Worm (Caenorhabditis elegans) whole organism, mixed stage, embryonic: Measurements from ENCODE around the gene C09B9.4.
"Not testable (repeated sequence)": the region's sequence is repeated elsewhere in the genome, so short reads cannot be mapped to it uniquely, and the experiment has no call there.

Experiments
- bed-3 ChIP-seq: fragments of 200-800 bp; sonication (Bioruptor generic); optimal IDR thresholded peaks from 3 replicates; lab custom pipeline; 2018; ENCODE audit warnings: mild to moderate bottlenecking, missing genetic modification characterization, moderate library complexity, missing compliant biosample characterization
- ceh-39 ChIP-seq: fragments of 150-350 bp; optimal IDR thresholded peaks from 2 replicates; lab custom pipeline; 2014; ENCODE audit warnings: missing biosample characterization, missing genetic modification characterization
- ceh-43 ChIP-seq: fragments of 200-800 bp; sonication (Bioruptor generic); optimal IDR thresholded peaks from 2 replicates; lab custom pipeline; 2018; ENCODE audit warnings: mild to moderate bottlenecking, missing genetic modification characterization, moderate library complexity, missing compliant biosample characterization
- ceh-83 ChIP-seq: fragments of 200-800 bp; sonication (Bioruptor generic); optimal IDR thresholded peaks from 2 replicates; lab custom pipeline; 2018; ENCODE audit warnings: mild to moderate bottlenecking, missing genetic modification characterization, missing compliant biosample characterization
- ces-1 ChIP-seq: fragments of 150-350 bp; optimal IDR thresholded peaks from 2 replicates; lab custom pipeline; 2014; ENCODE audit warnings: missing biosample characterization, missing genetic modification reagents, missing genetic modification characterization
- cnd-1 ChIP-seq: fragments of 200-800 bp; sonication (Bioruptor generic); optimal IDR thresholded peaks from 2 replicates; lab custom pipeline; 2018; ENCODE audit warnings: mild to moderate bottlenecking, missing genetic modification characterization, missing compliant biosample characterization
- drap-1 ChIP-seq: fragments of 200-800 bp; sonication (Bioruptor generic); optimal IDR thresholded peaks from 3 replicates; lab custom pipeline; 2018; ENCODE audit warnings: mild to moderate bottlenecking, missing genetic modification characterization, missing compliant biosample characterization
- elt-1 ChIP-seq: sonication (generic microtip); optimal IDR thresholded peaks from 2 replicates; lab custom pipeline; 2017; ENCODE audit warnings: missing genetic modification characterization, mild to moderate bottlenecking, missing compliant biosample characterization, antibody characterized with exemption, moderate library complexity, borderline replicate concordance; ENCODE audit not compliant: insufficient read depth
- elt-3 ChIP-seq: fragments of 150-350 bp; optimal IDR thresholded peaks from 2 replicates; lab custom pipeline; 2014; ENCODE audit warnings: missing biosample characterization, missing genetic modification characterization
- ham-2 ChIP-seq: fragments of 200-800 bp; sonication (Bioruptor generic); optimal IDR thresholded peaks from 2 replicates; lab custom pipeline; 2018; ENCODE audit warnings: mild to moderate bottlenecking, missing genetic modification characterization, missing compliant biosample characterization
- lin-13 ChIP-seq: fragments of 150-350 bp; optimal IDR thresholded peaks from 2 replicates; lab custom pipeline; 2014; ENCODE audit warnings: missing biosample characterization, missing genetic modification characterization
- lin-32 ChIP-seq: fragments of 200-800 bp; sonication (Bioruptor generic); optimal IDR thresholded peaks from 2 replicates; lab custom pipeline; 2018; ENCODE audit warnings: mild to moderate bottlenecking, missing genetic modification characterization, missing compliant biosample characterization
- lsy-2 ChIP-seq: fragments of 150-350 bp; optimal IDR thresholded peaks from 2 replicates; lab custom pipeline; 2014; ENCODE audit warnings: missing biosample characterization, missing genetic modification characterization
- mab-5 ChIP-seq: fragments of 150-350 bp; optimal IDR thresholded peaks from 2 replicates; lab custom pipeline; 2014; ENCODE audit warnings: missing biosample characterization, missing genetic modification characterization
- mep-1 ChIP-seq: fragments of 150-350 bp; optimal IDR thresholded peaks from 2 replicates; lab custom pipeline; 2017; ENCODE audit warnings: missing biosample characterization, missing genetic modification reagents, missing genetic modification characterization, inconsistent platforms
- mls-2 ChIP-seq: sonication (generic microtip); optimal IDR thresholded peaks from 2 replicates; lab custom pipeline; 2016; ENCODE audit warnings: mild to moderate bottlenecking, missing genetic modification characterization, moderate library complexity, missing compliant biosample characterization
- nhr-12 ChIP-seq: fragments of 150-350 bp; optimal IDR thresholded peaks from 2 replicates; lab custom pipeline; 2014; ENCODE audit warnings: missing biosample characterization, missing genetic modification characterization
- nhr-237 ChIP-seq: fragments of 150-350 bp; optimal IDR thresholded peaks from 2 replicates; lab custom pipeline; 2014; ENCODE audit warnings: missing biosample characterization, missing genetic modification characterization
- nhr-28 ChIP-seq: fragments of 150-350 bp; optimal IDR thresholded peaks from 2 replicates; lab custom pipeline; 2014; ENCODE audit warnings: missing biosample characterization, missing genetic modification characterization
- nhr-76 ChIP-seq: sonication (generic microtip); optimal IDR thresholded peaks from 2 replicates; lab custom pipeline; 2017; ENCODE audit warnings: missing biosample characterization, missing genetic modification characterization
- pha-4 ChIP-seq: fragments of 150-350 bp; optimal IDR thresholded peaks from 2 replicates; lab custom pipeline; 2018; ENCODE audit warnings: missing biosample characterization, missing genetic modification reagents, missing genetic modification characterization
- sem-2 ChIP-seq: fragments of 200-800 bp; sonication (Bioruptor generic); optimal IDR thresholded peaks from 2 replicates; lab custom pipeline; 2018; ENCODE audit warnings: mild to moderate bottlenecking, missing genetic modification characterization, missing compliant biosample characterization
- snpc-4 ChIP-seq: fragments of 150-350 bp; optimal IDR thresholded peaks from 2 replicates; lab custom pipeline; 2014; ENCODE audit warnings: missing biosample characterization, missing genetic modification characterization
- sptf-1 ChIP-seq: sonication (generic microtip); optimal IDR thresholded peaks from 2 replicates; lab custom pipeline; 2017; ENCODE audit warnings: mild to moderate bottlenecking, missing genetic modification characterization, moderate library complexity, missing compliant biosample characterization
- unc-120 ChIP-seq: sonication (generic microtip); optimal IDR thresholded peaks from 2 replicates; lab custom pipeline; 2017; ENCODE audit warnings: missing genetic modification characterization, missing compliant biosample characterization; ENCODE audit not compliant: poor library complexity, severe bottlenecking
- unc-39 ChIP-seq: fragments of 150-350 bp; optimal IDR thresholded peaks from 2 replicates; lab custom pipeline; 2014; ENCODE audit warnings: missing biosample characterization, missing genetic modification characterization
- zip-8 ChIP-seq: fragments of 150-350 bp; optimal IDR thresholded peaks from 2 replicates; lab custom pipeline; 2014; ENCODE audit warnings: missing biosample characterization, missing genetic modification characterization
- ztf-11 ChIP-seq: fragments of 150-350 bp; optimal IDR thresholded peaks from 2 replicates; lab custom pipeline; 2014; ENCODE audit warnings: missing biosample characterization, missing genetic modification characterization

Gene C09B9.4

DNA sequence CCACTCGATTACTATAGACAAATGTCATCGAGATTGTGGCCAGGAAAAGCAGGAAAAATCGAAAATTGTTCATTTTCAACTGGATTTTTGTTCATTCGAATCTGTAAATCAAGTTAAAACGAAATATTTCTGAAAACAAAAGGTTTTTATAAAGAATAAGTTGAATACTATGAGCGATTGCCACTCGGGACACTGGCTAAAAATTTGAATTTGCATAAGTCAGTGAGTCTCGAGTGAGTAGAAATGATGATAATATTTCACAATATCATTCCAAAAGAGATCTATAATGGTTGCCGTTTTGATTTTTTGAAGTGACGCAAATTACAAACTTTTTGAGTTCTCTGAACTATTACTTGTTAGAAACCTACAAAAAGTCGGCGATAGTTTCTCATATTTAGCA is 12.6 kb downstream of the C09B9.4 start, which contains the start of gene T28H11.8:
TSS of gene T28H11.8 (minus strand) at position 101 of the 400 bp plus-strand sequence.
- TF ChIP-seq ztf-11 (no peak), mls-2 (tag; lab: Kevin White, UChicago) (no peak), lin-13 (tag; lab: Kevin White, UChicago) (no peak), nhr-28 (tag; lab: Kevin White, UChicago) (no peak), sem-2 (GFP tag; lab: Kevin White, UChicago) (no peak), mep-1 (no peak), elt-1 (tag; lab: Kevin White, UChicago) (no peak), lin-32 (GFP tag; lab: Kevin White, UChicago) (no peak), ces-1 (GFP tag; lab: Kevin White, UChicago) (no peak), bed-3 (GFP tag; lab: Kevin White, UChicago) (no peak)
- TF ChIP-seq, all 35 proteins: peak for 0

DNA sequence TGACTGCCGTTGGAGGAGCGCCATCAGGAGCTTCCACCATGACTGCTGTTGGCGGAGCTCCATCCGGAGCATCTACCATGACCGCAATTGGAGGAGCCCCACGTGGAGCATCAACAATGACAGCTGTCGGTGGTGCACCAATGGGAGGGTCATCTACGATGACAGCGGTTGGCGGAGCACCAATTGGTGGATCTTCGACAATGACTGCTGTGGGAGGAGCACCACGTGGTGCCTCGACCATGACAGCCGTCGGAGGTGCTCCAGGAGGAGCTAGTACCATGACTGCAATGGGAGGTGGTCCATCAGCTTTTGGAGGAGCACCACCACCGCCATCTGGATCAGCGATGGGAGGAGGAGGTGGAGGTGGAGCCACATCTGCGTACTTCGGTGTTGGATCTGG is 16.1 kb downstream of the C09B9.4 start, which contains the start of gene T28H11.7:
TSS of gene T28H11.7 (minus strand) at position 101 of the 400 bp plus-strand sequence.
- TF ChIP-seq lsy-2 (tag; lab: Kevin White, UChicago); ceh-39 (tag; lab: Kevin White, UChicago); drap-1 (GFP tag; lab: Kevin White, UChicago): not testable (repeated sequence)

DNA sequence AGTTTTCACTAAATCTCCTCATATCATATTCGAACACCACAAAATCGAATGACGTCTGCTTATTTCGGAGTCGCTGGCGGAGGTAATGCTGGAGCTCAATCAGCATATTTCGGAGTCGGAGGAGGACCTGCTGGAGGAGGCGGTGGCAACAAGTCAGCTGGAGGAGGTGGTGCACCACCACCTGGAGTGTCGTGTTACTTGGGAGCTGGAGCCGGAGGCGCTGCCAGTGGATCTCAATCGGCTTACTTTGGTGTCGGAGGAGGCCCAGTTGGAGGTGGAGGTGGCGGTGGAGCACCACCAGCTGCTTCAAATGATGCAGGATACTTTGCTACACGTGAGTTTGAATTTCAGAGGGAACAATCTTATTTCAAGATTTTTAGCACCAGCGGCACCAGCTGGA is 16.7 kb downstream of the C09B9.4 start, which contains the start of gene ssq-4:
TSS of gene ssq-4 (plus strand) at position 19 of the 400 bp plus-strand sequence.
- TF ChIP-seq nhr-237, mab-5, elt-3 (tag; lab: Kevin White, UChicago): not testable (repeated sequence)

DNA sequence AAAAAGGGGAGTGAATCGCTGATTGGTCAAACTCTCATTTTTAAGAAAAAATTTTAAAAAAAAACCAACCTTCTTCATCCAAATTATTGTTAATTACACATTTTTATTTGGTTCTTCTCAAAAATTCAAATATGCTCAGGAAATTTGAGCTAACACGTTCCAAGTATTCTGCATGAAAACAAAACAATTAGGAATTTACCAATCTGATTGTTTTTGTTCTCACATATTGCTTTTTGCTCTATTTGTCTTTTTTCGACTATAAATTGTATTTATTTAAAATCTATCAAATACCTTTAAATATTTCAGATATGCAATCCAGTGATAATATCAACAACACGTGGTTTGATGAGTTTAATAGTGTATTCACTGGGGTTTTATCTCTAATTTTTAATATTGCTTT is 20.9 kb downstream of the C09B9.4 start, which contains the start of gene srm-1:
TSS of gene srm-1 (plus strand) at position 301 of the 400 bp plus-strand sequence.
- TF ChIP-seq elt-1 (tag; lab: Kevin White, UChicago) (no peak), ceh-83 (GFP tag; lab: Kevin White, UChicago) (no peak), mls-2 (tag; lab: Kevin White, UChicago) (no peak), ceh-43 (GFP tag; lab: Kevin White, UChicago) (no peak), lin-32 (GFP tag; lab: Kevin White, UChicago) (no peak), lsy-2 (tag; lab: Kevin White, UChicago) (no peak), ham-2 (GFP tag; lab: Kevin White, UChicago) (no peak), mep-1 (no peak)

DNA sequence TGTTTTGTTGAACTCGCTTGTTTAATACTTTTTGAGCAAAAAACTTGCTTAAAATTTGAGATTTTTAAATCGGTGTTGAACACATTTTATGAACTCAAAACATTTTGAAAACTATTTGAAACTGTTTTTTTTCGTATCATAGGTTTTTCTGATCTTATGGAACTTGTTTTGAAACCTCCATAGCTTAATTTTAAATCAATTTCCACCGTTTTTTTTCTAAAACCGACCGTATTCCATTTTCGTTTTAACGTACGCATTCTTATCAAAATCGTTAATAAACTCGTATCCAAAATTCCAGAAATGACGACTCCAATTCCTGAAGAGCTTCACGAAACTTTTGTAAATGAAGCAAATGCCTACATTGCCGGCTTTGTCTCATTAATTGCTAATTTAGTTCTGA is 24.8 kb downstream of the C09B9.4 start, which contains the start of gene srm-2:
TSS of gene srm-2 (plus strand) at position 301 of the 400 bp plus-strand sequence.
- TF ChIP-seq nhr-28 (tag; lab: Kevin White, UChicago) (no peak), unc-39 (no peak), lin-32 (GFP tag; lab: Kevin White, UChicago) (no peak), unc-120 (tag; lab: Kevin White, UChicago) (no peak), ceh-39 (tag; lab: Kevin White, UChicago) (no peak), zip-8 (tag; lab: Kevin White, UChicago) (no peak), ztf-11 (no peak), nhr-237 (tag; lab: Kevin White, UChicago) (no peak), snpc-4 (tag; lab: Kevin White, UChicago) (no peak), sem-2 (GFP tag; lab: Kevin White, UChicago) (no peak), pha-4 (no peak), drap-1 (GFP tag; lab: Kevin White, UChicago) (no peak), cnd-1 (tag; lab: Kevin White, UChicago) (no peak)

DNA sequence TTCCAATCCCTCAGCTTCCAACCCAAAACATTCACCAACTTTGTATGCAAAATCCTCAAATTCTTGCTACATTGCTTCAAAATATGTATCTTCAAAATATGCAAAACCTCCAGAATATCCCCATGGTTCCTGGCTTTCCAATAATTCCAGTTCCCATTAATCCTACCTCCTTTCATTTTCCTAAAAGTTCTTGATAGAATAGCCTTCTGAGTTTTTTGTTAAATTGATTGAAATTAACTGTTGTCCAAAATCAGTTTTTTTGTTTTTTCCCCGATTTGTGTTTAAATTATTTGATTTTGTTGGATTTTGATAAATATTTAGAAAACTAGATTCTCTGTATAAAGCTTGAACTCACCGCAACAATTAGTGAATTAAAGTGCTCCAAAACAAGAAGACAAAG is 28.0 kb downstream of the C09B9.4 start:
- TF ChIP-seq nhr-12 (no peak), nhr-28 (tag; lab: Kevin White, UChicago) (no peak), zip-8 (tag; lab: Kevin White, UChicago) (no peak), lin-32 (GFP tag; lab: Kevin White, UChicago) (no peak), ceh-39 (tag; lab: Kevin White, UChicago) (no peak), elt-1 (tag; lab: Kevin White, UChicago) (no peak), nhr-76 (tag; lab: Kevin White, UChicago) (no peak), ztf-11 (no peak), sptf-1 (tag; lab: Kevin White, UChicago) (no peak), lin-13 (tag; lab: Kevin White, UChicago) (no peak), mls-2 (tag; lab: Kevin White, UChicago) (no peak), bed-3 (GFP tag; lab: Kevin White, UChicago) (no peak), ceh-43 (GFP tag; lab: Kevin White, UChicago) (no peak), sem-2 (GFP tag; lab: Kevin White, UChicago) (no peak), mab-5 (tag; lab: Kevin White, UChicago) (no peak), ces-1 (GFP tag; lab: Kevin White, UChicago) (no peak), mep-1 (no peak), ceh-83 (GFP tag; lab: Kevin White, UChicago) (no peak), elt-3 (tag; lab: Kevin White, UChicago) (no peak), snpc-4 (tag; lab: Kevin White, UChicago) (no peak)
- TF ChIP-seq, all 35 proteins: peak for 0
